Fruit fly (Drosophila melanogaster): ENCODE data around the gene tara.

dm6 chr3R:16207074-16207609, 18.3 kb upstream of the tara start:
- 0 out of 2 replicates have a peak, but pooled peaks have one; percentile 37 for TF ChIP-seq ara (GFP tag; IDR thresholded peaks at IDR 0.05)
- TF ChIP-seq CG8478 (optimal IDR thresholded peaks at IDR 0.05), result peak; percentile 34
- TF ChIP-seq CG13123 (GFP tag; optimal IDR thresholded peaks at IDR 0.05), result no peak
- TF ChIP-seq CG7786 (GFP tag; optimal IDR thresholded peaks at IDR 0.05), result no peak
- no peak for TF ChIP-seq Vsx1 (GFP tag; optimal IDR thresholded peaks at IDR 0.05)
- peak; percentile 39 for TF ChIP-seq CG4707 (GFP tag; optimal IDR thresholded peaks at IDR 0.05)
- TF ChIP-seq CG8359 (GFP tag; optimal IDR thresholded peaks at IDR 0.05; ENCODE audit: borderline replicate concordance), result no peak
- TF ChIP-seq CG11085 (GFP tag; IDR thresholded peaks at IDR 0.05), result no peak
- TF ChIP-seq Camta (GFP tag; optimal IDR thresholded peaks at IDR 0.05), result no peak
- no peak for TF ChIP-seq Rx (GFP tag; IDR thresholded peaks at IDR 0.05)
- TF ChIP-seq zen2 (GFP tag; IDR thresholded peaks at IDR 0.05; ENCODE audit: partially characterized antibody), result no peak
- peak; percentile 22; the same call in 1 of the 3 replicates for TF ChIP-seq Optix (GFP tag; IDR thresholded peaks at IDR 0.05)
- no peak for TF ChIP-seq gt (GFP tag; IDR thresholded peaks at IDR 0.05)
- no peak for TF ChIP-seq al (GFP tag; IDR thresholded peaks at IDR 0.05)
